Worm (Caenorhabditis elegans): ENCODE results near the gene srw-35.

The srw-35 gene

ce11 chrV:16455065-16455464 is 17.2 kb upstream of the srw-35 start, which contains the start of gene str-14:
TSS of gene str-14 (minus strand) at chrV:16455165.
- TF ChIP-seq nfyb-1 (GFP tag; IDR thresholded peaks at IDR 0.05): no peak
- no peak for TF ChIP-seq unc-62 (GFP tag; optimal IDR thresholded peaks at IDR 0.05)
- no peak for TF ChIP-seq hrde-1 (tag; optimal IDR thresholded peaks at IDR 0.05; ENCODE audit: borderline replicate concordance)
- TF ChIP-seq Y53F4B.3 (GFP tag; IDR thresholded peaks at IDR 0.05): no peak
- TF ChIP-seq F10E7.11 (tag; optimal IDR thresholded peaks at IDR 0.05): no peak
- no peak for TF ChIP-seq ztf-6 (GFP tag; IDR thresholded peaks at IDR 0.05)
- TF ChIP-seq mxl-1 (tag; optimal IDR thresholded peaks at IDR 0.05): no peak
- no peak for TF ChIP-seq xnd-1 (tag; optimal IDR thresholded peaks at IDR 0.05)
- no peak for TF ChIP-seq tlf-1 (GFP tag; optimal IDR thresholded peaks at IDR 0.05)
- no peak for TF ChIP-seq ceh-58 (GFP tag; IDR thresholded peaks at IDR 0.05)

- TF ChIP-seq tbp1 (GFP tag; optimal IDR thresholded peaks at IDR 0.05) (no peak), xnd-1 (tag; optimal IDR thresholded peaks at IDR 0.05) (no peak), sptf-2 (GFP tag; optimal IDR thresholded peaks at IDR 0.05) (no peak), egl-18 (GFP tag; IDR thresholded peaks at IDR 0.05) (no peak), hlh-26 (GFP tag; conservative IDR thresholded peaks at IDR 0.05) (no peak), nhr-27 (tag; optimal IDR thresholded peaks at IDR 0.05) (no peak), egrh-3 (GFP tag; IDR thresholded peaks at IDR 0.05) (no peak), nfyb-1 (GFP tag; IDR thresholded peaks at IDR 0.05) (no peak), F37B4.10 (GFP tag; IDR thresholded peaks at IDR 0.05) (no peak), Y56A3A.18 (GFP tag; IDR thresholded peaks at IDR 0.05) (no peak), ceh-40 (GFP tag; IDR thresholded peaks at IDR 0.05) (no peak), let-526 (GFP tag; IDR thresholded peaks at IDR 0.05) (no peak), bed-1 (GFP tag; IDR thresholded peaks at IDR 0.05) (no peak)
Measured at ce11 chrV:16458714-16459113, 13.6 kb upstream of the srw-35 start, which contains the start of gene str-15. TSS of gene str-15 (minus strand) at chrV:16458814.

- no peak for TF ChIP-seq dpff-1 (tag; optimal IDR thresholded peaks at IDR 0.05)
- no peak for TF ChIP-seq hlh-12 (tag; optimal IDR thresholded peaks at IDR 0.05)
- TF ChIP-seq pbrm-1 (GFP tag; IDR thresholded peaks at IDR 0.05): no peak
- TF ChIP-seq hmg-20 (GFP tag; IDR thresholded peaks at IDR 0.05): no peak
- no peak for TF ChIP-seq nfyb-1 (GFP tag; IDR thresholded peaks at IDR 0.05)
- no peak for TF ChIP-seq nfya-1 (tag; optimal IDR thresholded peaks at IDR 0.05; ENCODE audit: borderline replicate concordance, insufficient read depth)
- no peak for TF ChIP-seq Y53G8AR.9 (GFP tag; conservative IDR thresholded peaks at IDR 0.05)
- no peak for TF ChIP-seq cebp-2 (GFP tag; IDR thresholded peaks at IDR 0.05)
- TF ChIP-seq ccch-3 (GFP tag; optimal IDR thresholded peaks at IDR 0.05): no peak
- TF ChIP-seq F49E8.2 (tag; optimal IDR thresholded peaks at IDR 0.05; ENCODE audit: insufficient read depth): no peak
Measured at ce11 chrV:16459377-16459776, 12.9 kb upstream of the srw-35 start.

ce11 chrV:16460866-16461265 is 11.4 kb upstream of the srw-35 start, which contains the start of gene srh-142:
TSS of gene srh-142 (minus strand) at chrV:16460966.
- TF ChIP-seq akir-1 (GFP tag; optimal IDR thresholded peaks at IDR 0.05) (no peak), unc-130 (GFP tag; optimal IDR thresholded peaks at IDR 0.05) (no peak), hmg-20 (GFP tag; IDR thresholded peaks at IDR 0.05) (no peak), hmg-1.2 (GFP tag; IDR thresholded peaks at IDR 0.05) (no peak), tbp1 (GFP tag; optimal IDR thresholded peaks at IDR 0.05) (no peak), ccch-3 (GFP tag; optimal IDR thresholded peaks at IDR 0.05) (no peak), egl-44 (GFP tag; IDR thresholded peaks at IDR 0.05) (no peak)

All from whole organism, young adult.